Fruit fly (Drosophila melanogaster) whole organism, prepupa: ENCODE measurements around the gene Mocs1.
A peak's percentile ranks its signal among the peaks of the same experiment; 100 is the strongest.

ENCODE experiments used
- Blimp-1 ChIP-seq: fragments of 200-800 bp; sonication (Bioruptor generic); optimal IDR thresholded peaks from 3 replicates; lab custom pipeline; 2017; ENCODE audit warnings: missing biosample characterization, missing genetic modification characterization, mild to moderate bottlenecking, moderate library complexity, missing genetic modification reagents
- CG10631 ChIP-seq: fragments of 200-800 bp; sonication (Bioruptor generic); optimal IDR thresholded peaks from 2 replicates; lab custom pipeline; 2016; ENCODE audit warnings: missing biosample characterization, missing genetic modification characterization
- CG10669 ChIP-seq: fragments of 200-800 bp; sonication (Bioruptor generic); optimal IDR thresholded peaks from 3 replicates; lab custom pipeline; 2018; ENCODE audit warnings: missing biosample characterization, mild to moderate bottlenecking, missing genetic modification characterization, moderate library complexity
- CG11294 ChIP-seq: fragments of 200-800 bp; sonication (Bioruptor generic); IDR thresholded peaks from 2 replicates; pipeline ENCODE4 v1.3.6; 2022; ENCODE audit warnings: missing biosample characterization, missing genetic modification characterization
- CG11902 ChIP-seq: fragments of 200-800 bp; sonication (Bioruptor generic); optimal IDR thresholded peaks from 3 replicates; lab custom pipeline; 2016; ENCODE audit warnings: missing biosample characterization, missing genetic modification characterization
- CG15336 ChIP-seq: fragments of 200-800 bp; sonication (Bioruptor generic); IDR thresholded peaks from 2 replicates; pipeline ENCODE4 v1.3.6; 2022; ENCODE audit warnings: missing biosample characterization, missing genetic modification characterization
- CG1621 ChIP-seq: fragments of 200-800 bp; sonication (Bioruptor generic); optimal IDR thresholded peaks from 3 replicates; lab custom pipeline; 2018; ENCODE audit warnings: missing biosample characterization, mild to moderate bottlenecking, missing genetic modification characterization
- CG16779 ChIP-seq: fragments of 200-800 bp; sonication (Bioruptor generic); optimal IDR thresholded peaks from 3 replicates; lab custom pipeline; 2017; ENCODE audit warnings: missing biosample characterization, mild to moderate bottlenecking, missing genetic modification characterization
- CG3032 ChIP-seq: fragments of 200-800 bp; optimal IDR thresholded peaks from 2 replicates; lab custom pipeline; 2019; ENCODE audit warnings: missing biosample characterization, mild to moderate bottlenecking, missing genetic modification characterization, moderate library complexity
- CG31627 ChIP-seq: fragments of 200-800 bp; sonication (Bioruptor generic); optimal IDR thresholded peaks from 3 replicates; lab custom pipeline; 2016; ENCODE audit warnings: missing biosample characterization, missing genetic modification characterization
- CG34406 ChIP-seq: fragments of 200-800 bp; sonication (Bioruptor generic); optimal IDR thresholded peaks from 3 replicates; lab custom pipeline; 2016; ENCODE audit warnings: missing biosample characterization, missing genetic modification characterization
- CG3919 ChIP-seq: fragments of 200-800 bp; sonication (Bioruptor generic); optimal IDR thresholded peaks from 3 replicates; lab custom pipeline; 2016; ENCODE audit warnings: missing biosample characterization, missing genetic modification characterization
- CG6163 ChIP-seq: fragments of 200-800 bp; sonication (Bioruptor generic); IDR thresholded peaks from 3 replicates; pipeline ENCODE4 v1.3.6; 2022; ENCODE audit warnings: missing biosample characterization, missing genetic modification characterization
- CG6808 ChIP-seq: fragments of 200-800 bp; sonication (Bioruptor generic); optimal IDR thresholded peaks from 3 replicates; lab custom pipeline; 2017; ENCODE audit warnings: missing biosample characterization, missing genetic modification characterization, mild to moderate bottlenecking, moderate library complexity, missing genetic modification reagents
- CG6854 ChIP-seq: fragments of 200-800 bp; sonication (Bioruptor generic); optimal IDR thresholded peaks from 2 replicates; lab custom pipeline; 2017; ENCODE audit warnings: missing biosample characterization, mild to moderate bottlenecking, missing genetic modification characterization
- CG8319 ChIP-seq: fragments of 200-800 bp; sonication (Bioruptor generic); optimal IDR thresholded peaks from 3 replicates; lab custom pipeline; 2016; ENCODE audit warnings: missing biosample characterization, missing genetic modification characterization
- Eip75B ChIP-seq: fragments of 200-800 bp; sonication (Bioruptor generic); optimal IDR thresholded peaks from 3 replicates; lab custom pipeline; 2016; ENCODE audit warnings: missing biosample characterization, missing genetic modification characterization
- Eip93F ChIP-seq: fragments of 200-800 bp; sonication (Bioruptor generic); optimal IDR thresholded peaks from 2 replicates; lab custom pipeline; 2016; ENCODE audit warnings: missing biosample characterization, mild to moderate bottlenecking, missing genetic modification characterization
- Ets21C ChIP-seq: fragments of 200-800 bp; sonication (Bioruptor generic); optimal IDR thresholded peaks from 3 replicates; lab custom pipeline; 2016; ENCODE audit warnings: missing biosample characterization, missing genetic modification characterization
- Ets96B ChIP-seq: fragments of 200-800 bp; optimal IDR thresholded peaks from 2 replicates; lab custom pipeline; 2019; ENCODE audit warnings: missing biosample characterization, mild to moderate bottlenecking, missing genetic modification characterization, moderate library complexity
- Gug ChIP-seq: fragments of 200-800 bp; sonication (Bioruptor generic); IDR thresholded peaks from 2 replicates; pipeline ENCODE4 v1.3.6; 2022; ENCODE audit warnings: missing biosample characterization, missing genetic modification characterization
- Hr38 ChIP-seq: sonication (Bioruptor generic); optimal IDR thresholded peaks from 2 replicates; lab custom pipeline; 2016; ENCODE audit warnings: missing biosample characterization, missing genetic modification characterization
- Hr39 ChIP-seq: fragments of 200-800 bp; sonication (Bioruptor generic); optimal IDR thresholded peaks from 2 replicates; lab custom pipeline; 2016; ENCODE audit warnings: missing biosample characterization, missing genetic modification characterization
- Hr4 ChIP-seq: fragments of 200-800 bp; sonication (Bioruptor generic); optimal IDR thresholded peaks from 3 replicates; lab custom pipeline; 2016; ENCODE audit warnings: missing biosample characterization, missing genetic modification characterization
- OdsH ChIP-seq: fragments of 200-800 bp; sonication (Bioruptor generic); optimal IDR thresholded peaks from 3 replicates; lab custom pipeline; 2016; ENCODE audit warnings: missing biosample characterization, missing genetic modification characterization
- acj6 ChIP-seq: fragments of 200-800 bp; sonication (Bioruptor generic); optimal IDR thresholded peaks from 3 replicates; lab custom pipeline; 2016; ENCODE audit warnings: missing biosample characterization, missing genetic modification characterization
- cyc ChIP-seq: fragments of 200-800 bp; sonication (Bioruptor generic); optimal IDR thresholded peaks from 3 replicates; lab custom pipeline; 2016; ENCODE audit warnings: missing biosample characterization, missing genetic modification characterization
- dac ChIP-seq: fragments of 200-800 bp; sonication (Bioruptor generic); optimal IDR thresholded peaks from 2 replicates; lab custom pipeline; 2017; ENCODE audit warnings: missing biosample characterization, mild to moderate bottlenecking, missing genetic modification characterization
- dsx ChIP-seq: fragments of 200-800 bp; optimal IDR thresholded peaks from 3 replicates; lab custom pipeline; 2019; ENCODE audit warnings: missing biosample characterization, mild to moderate bottlenecking, missing genetic modification characterization, moderate library complexity; ENCODE audit not compliant: poor library complexity, severe bottlenecking
- eg ChIP-seq: fragments of 200-800 bp; sonication (Bioruptor generic); IDR thresholded peaks from 3 replicates; pipeline ENCODE4 v1.3.6; 2022; ENCODE audit warnings: missing biosample characterization, missing genetic modification characterization
- esn ChIP-seq: fragments of 200-800 bp; sonication (Bioruptor generic); optimal IDR thresholded peaks from 2 replicates; lab custom pipeline; 2016; ENCODE audit warnings: missing biosample characterization, mild to moderate bottlenecking, missing genetic modification characterization, moderate library complexity
- fd59A ChIP-seq: fragments of 200-800 bp; sonication (Bioruptor generic); optimal IDR thresholded peaks from 2 replicates; lab custom pipeline; 2017; ENCODE audit warnings: missing biosample characterization, mild to moderate bottlenecking, missing genetic modification characterization, missing genetic modification reagents
- fkh ChIP-seq: fragments of 200-800 bp; sonication (Bioruptor generic); optimal IDR thresholded peaks from 3 replicates; lab custom pipeline; 2017; ENCODE audit warnings: missing biosample characterization, mild to moderate bottlenecking, missing genetic modification characterization, moderate library complexity
- lz ChIP-seq: fragments of 200-800 bp; sonication (Bioruptor generic); optimal IDR thresholded peaks from 3 replicates; lab custom pipeline; 2016; ENCODE audit warnings: missing biosample characterization, missing genetic modification characterization
- net ChIP-seq: fragments of 200-800 bp; sonication (Bioruptor generic); optimal IDR thresholded peaks from 3 replicates; lab custom pipeline; 2016; ENCODE audit warnings: missing biosample characterization, missing genetic modification characterization
- pdm3 ChIP-seq: fragments of 200-800 bp; sonication (Bioruptor generic); optimal IDR thresholded peaks from 3 replicates; lab custom pipeline; 2016; ENCODE audit warnings: missing biosample characterization, missing genetic modification characterization
- salr ChIP-seq, 2 experiments: fragments of 200-800 bp; sonication (Bioruptor generic); optimal IDR thresholded peaks; 3 replicates each; lab custom pipeline; 2016 to 2018; ENCODE audit warnings: missing biosample characterization in 2 of 2, missing genetic modification characterization in 2 of 2, mild to moderate bottlenecking in 1 of 2
- spab ChIP-seq: fragments of 200-800 bp; sonication (Bioruptor generic); optimal IDR thresholded peaks from 2 replicates; lab custom pipeline; 2017; ENCODE audit warnings: missing biosample characterization, mild to moderate bottlenecking, missing genetic modification characterization, missing genetic modification reagents
- svp ChIP-seq: fragments of 200-800 bp; sonication (Bioruptor generic); peaks from one replicate; lab custom pipeline; 2016; ENCODE audit warnings: missing biosample characterization, missing genetic modification characterization
- topi ChIP-seq: fragments of 200-800 bp; sonication (Bioruptor generic); optimal IDR thresholded peaks from 3 replicates; lab custom pipeline; 2016; ENCODE audit warnings: missing biosample characterization, missing genetic modification characterization
- vri ChIP-seq: fragments of 200-800 bp; sonication (Bioruptor generic); optimal IDR thresholded peaks from 3 replicates; lab custom pipeline; 2016; ENCODE audit warnings: missing biosample characterization, mild to moderate bottlenecking, missing genetic modification characterization

Mocs1 gene

dm6 chr3L:11113198-11114197 lies 43.2 kb downstream of the Mocs1 start, which contains the start of gene Sod1 (continued):
- TF ChIP-seq fd59A (GFP tag; lab: Kevin White, UChicago) (no peak), cyc (GFP tag; lab: Kevin White, UChicago) (no peak), CG6854 (GFP tag; lab: Kevin White, UChicago) (peak; percentile 91), dsx (peak; percentile 58), topi (GFP tag; lab: Kevin White, UChicago) (no peak), CG1621 (tag; lab: Kevin White, UChicago) (peak; percentile 61), acj6 (GFP tag; lab: Kevin White, UChicago) (no peak), eg (no peak; the same call in 2 of the 3 replicates), Blimp-1 (GFP tag; lab: Kevin White, UChicago) (peak; percentile 40), net (no peak), salr (GFP tag; optimal IDR thresholded peaks at IDR 0.05; lab: Kevin White, UChicago) (peak in 1 of 2 experiments; percentile 47), CG6808 (GFP tag; lab: Kevin White, UChicago) (peak; percentile 88), Eip75B (GFP tag; lab: Kevin White, UChicago) (no peak), vri (GFP tag; lab: Kevin White, UChicago) (no peak)

- TF ChIP-seq eg (no peak), dac (GFP tag; lab: Kevin White, UChicago) (no peak), esn (GFP tag; lab: Kevin White, UChicago) (no peak), CG1621 (tag; lab: Kevin White, UChicago) (no peak), CG31627 (no peak), pdm3 (no peak), Ets96B (tag; lab: Kevin White, UChicago) (no peak), CG34406 (GFP tag; lab: Kevin White, UChicago) (no peak), Eip75B (GFP tag; lab: Kevin White, UChicago) (no peak), Hr38 (GFP tag; lab: Kevin White, UChicago) (no peak), CG11294 (GFP tag; lab: Robert Waterston, UW) (no peak), Hr4 (GFP tag; lab: Kevin White, UChicago) (no peak), CG3032 (tag; lab: Kevin White, UChicago) (no peak), vri (GFP tag; lab: Kevin White, UChicago) (no peak), CG16779 (tag; lab: Kevin White, UChicago) (no peak), Hr39 (no peak), Gug (no peak)
These were observed 47.4 kb downstream of the Mocs1 start for dm6 chr3L:11117733-11118132.

dm6 chr3L:11118627-11119395 lies 48.5 kb downstream of the Mocs1 start:
- peak; percentile 16 for TF ChIP-seq OdsH (GFP tag; lab: Kevin White, UChicago)
- peak; percentile 60 for TF ChIP-seq CG15336 (GFP tag; lab: Robert Waterston, UW)
- TF ChIP-seq salr (GFP tag; optimal IDR thresholded peaks at IDR 0.05; lab: Kevin White, UChicago): peak in 1 of 2 experiments; percentile 23
- TF ChIP-seq CG10631 (GFP tag; lab: Kevin White, UChicago): peak; percentile 23
- TF ChIP-seq CG3919 (GFP tag; lab: Kevin White, UChicago): no peak
- no peak for TF ChIP-seq lz (GFP tag; lab: Kevin White, UChicago)
- no peak; the same call in 1 of the 2 replicates for TF ChIP-seq Gug
- TF ChIP-seq Eip75B (GFP tag; lab: Kevin White, UChicago): no peak
- no peak for TF ChIP-seq Eip93F (GFP tag; lab: Kevin White, UChicago)
- TF ChIP-seq svp: peak; percentile 83
- TF ChIP-seq eg: peak; percentile 53; the same call in 2 of the 3 replicates
- TF ChIP-seq CG10669 (GFP tag; lab: Kevin White, UChicago): no peak
- no peak for TF ChIP-seq CG6854 (GFP tag; lab: Kevin White, UChicago)
- TF ChIP-seq CG6808 (GFP tag; lab: Kevin White, UChicago): peak; percentile 44
- TF ChIP-seq CG3032 (tag; lab: Kevin White, UChicago): no peak
- TF ChIP-seq fkh (GFP tag; lab: Kevin White, UChicago): peak; percentile 100
- TF ChIP-seq Hr38 (GFP tag; lab: Kevin White, UChicago): peak; percentile 26
- no peak for TF ChIP-seq spab (GFP tag; lab: Kevin White, UChicago)
- peak; percentile 6 for TF ChIP-seq dsx
- TF ChIP-seq CG11902: no peak
- TF ChIP-seq Ets96B (tag; lab: Kevin White, UChicago): no peak
- TF ChIP-seq topi (GFP tag; lab: Kevin White, UChicago): peak; percentile 6
- no peak for TF ChIP-seq CG11294 (GFP tag; lab: Robert Waterston, UW)
- no peak for TF ChIP-seq CG8319 (GFP tag; lab: Kevin White, UChicago)
- no peak for TF ChIP-seq CG34406 (GFP tag; lab: Kevin White, UChicago)
- no peak for TF ChIP-seq fd59A (GFP tag; lab: Kevin White, UChicago)
- TF ChIP-seq Ets21C (GFP tag; lab: Kevin White, UChicago): no peak
- TF ChIP-seq CG6163 (GFP tag; lab: Robert Waterston, UW): peak; percentile 56; the same call in 1 of the 3 replicates
